Worm (Caenorhabditis elegans) whole organism, L1 larva: ENCODE results near the gene wrt-4.

ENCODE experiments used
- ceh-90 ChIP-seq: sonication (generic microtip); optimal IDR thresholded peaks from 2 replicates; lab custom pipeline; 2016; ENCODE audit warnings: missing genetic modification characterization, missing compliant biosample characterization
- dpl-1 ChIP-seq, 3 experiments: fragments of 150-350 bp in 2 of 3; sonication (generic microtip) in 1 of 3; optimal IDR thresholded peaks; 2 replicates each; lab custom pipeline; 2014 to 2017; ENCODE audit warnings: missing biosample characterization in 3 of 3, missing genetic modification characterization in 3 of 3, missing genetic modification reagents in 3 of 3
- fos-1 ChIP-seq: fragments of 150-350 bp; optimal IDR thresholded peaks from 2 replicates; lab custom pipeline; 2014; ENCODE audit warnings: missing biosample characterization, missing genetic modification characterization
- jun-1 ChIP-seq: fragments of 150-350 bp; optimal IDR thresholded peaks from 2 replicates; lab custom pipeline; 2014; ENCODE audit warnings: missing biosample characterization, missing genetic modification reagents, missing genetic modification characterization
- lin-13 ChIP-seq: fragments of 150-350 bp; optimal IDR thresholded peaks from 2 replicates; lab custom pipeline; 2014; ENCODE audit warnings: missing biosample characterization, missing genetic modification reagents, missing genetic modification characterization
- lin-14 ChIP-seq: fragments of 200-800 bp; sonication (Bioruptor generic); optimal IDR thresholded peaks from 2 replicates; lab custom pipeline; 2018; ENCODE audit warnings: mild to moderate bottlenecking, missing genetic modification characterization, moderate library complexity, missing compliant biosample characterization
- lin-39 ChIP-seq: fragments of 150-350 bp; optimal IDR thresholded peaks from 2 replicates; lab custom pipeline; 2014; ENCODE audit warnings: missing biosample characterization, missing genetic modification reagents, missing genetic modification characterization
- lsy-2 ChIP-seq, 2 experiments: fragments of 150-350 bp; optimal IDR thresholded peaks; 2 replicates each; lab custom pipeline; 2014; ENCODE audit warnings: missing biosample characterization in 2 of 2, missing genetic modification characterization in 2 of 2
- nhr-28 ChIP-seq: fragments of 150-350 bp; optimal IDR thresholded peaks from 2 replicates; lab custom pipeline; 2014; ENCODE audit warnings: missing biosample characterization, missing genetic modification characterization
- nhr-76 ChIP-seq: sonication (generic microtip); optimal IDR thresholded peaks from 2 replicates; lab custom pipeline; 2017; ENCODE audit warnings: missing biosample characterization, missing genetic modification characterization
- nhr-77 ChIP-seq: fragments of 150-350 bp; optimal IDR thresholded peaks from 2 replicates; lab custom pipeline; 2014; ENCODE audit warnings: missing biosample characterization, missing genetic modification characterization
- nhr-90 ChIP-seq: sonication (generic microtip); optimal IDR thresholded peaks from 2 replicates; lab custom pipeline; 2016; ENCODE audit warnings: mild to moderate bottlenecking, missing genetic modification characterization, missing compliant biosample characterization; ENCODE audit not compliant: poor library complexity
- skn-1 ChIP-seq: fragments of 150-350 bp; optimal IDR thresholded peaks from 2 replicates; lab custom pipeline; 2014; ENCODE audit warnings: missing biosample characterization, missing genetic modification characterization
- zag-1 ChIP-seq: fragments of 150-350 bp; optimal IDR thresholded peaks from 2 replicates; lab custom pipeline; 2014; ENCODE audit warnings: missing biosample characterization, missing genetic modification characterization

DNA sequence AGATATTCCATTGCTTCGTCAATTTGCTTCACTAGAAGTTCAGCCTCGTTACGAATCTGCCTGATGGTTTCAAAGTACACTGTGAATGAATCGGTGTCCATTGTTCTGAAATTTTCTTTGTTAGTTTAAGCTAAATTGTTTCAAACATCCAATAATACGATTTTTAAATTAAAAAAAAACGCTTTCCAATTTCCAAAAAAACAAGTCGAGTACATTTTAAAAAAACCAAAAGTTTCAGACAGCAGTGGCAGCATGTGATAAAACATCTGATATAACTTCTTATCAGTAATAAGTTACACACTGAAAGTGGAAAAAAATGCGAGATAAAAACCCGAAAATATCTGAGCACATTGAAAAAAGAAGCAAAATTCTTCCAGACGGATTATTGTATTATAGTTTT, 42.5 kb upstream of the wrt-4 start, which contains the start of gene Y7A5A.6:
- no peak for TF ChIP-seq dpl-1 (GFP tag; optimal IDR thresholded peaks at IDR 0.05; lab: Kevin White, UChicago)
- no peak for TF ChIP-seq ceh-90 (tag; lab: Kevin White, UChicago)
- TF ChIP-seq lin-13 (GFP tag; lab: Kevin White, UChicago): no peak
- TF ChIP-seq nhr-77: no peak
- no peak for TF ChIP-seq lsy-2 (tag; optimal IDR thresholded peaks at IDR 0.05; lab: Kevin White, UChicago)
- TF ChIP-seq jun-1: no peak
- TF ChIP-seq lin-39: no peak
- no peak for TF ChIP-seq skn-1 (tag; lab: Kevin White, UChicago)
- TF ChIP-seq nhr-90: no peak
- no peak for TF ChIP-seq nhr-28 (tag; lab: Kevin White, UChicago)
- TF ChIP-seq nhr-76 (tag; lab: Kevin White, UChicago): no peak
- TF ChIP-seq fos-1 (tag; lab: Kevin White, UChicago): no peak
- no peak for TF ChIP-seq zag-1
- no peak for TF ChIP-seq lin-14
